Fruit fly (Drosophila melanogaster): Measurements from ENCODE around the gene PAN3.

- TF ChIP-seq psq (GFP tag; optimal IDR thresholded peaks at IDR 0.05) (no peak), CrebA (GFP tag; optimal IDR thresholded peaks at IDR 0.05; ENCODE audit: borderline replicate concordance) (no peak), Dfd (GFP tag; optimal IDR thresholded peaks at IDR 0.05) (no peak), OdsH (GFP tag; optimal IDR thresholded peaks at IDR 0.05) (no peak), Hnf4 (GFP tag; optimal IDR thresholded peaks at IDR 0.05) (no peak), lola (GFP tag; optimal IDR thresholded peaks at IDR 0.05) (no peak), sage (GFP tag; optimal IDR thresholded peaks at IDR 0.05) (no peak), usp (GFP tag; optimal IDR thresholded peaks at IDR 0.05) (no peak), h (GFP tag; optimal IDR thresholded peaks at IDR 0.05) (no peak), Jra (GFP tag; optimal IDR thresholded peaks at IDR 0.05) (no peak), Hr78 (GFP tag; optimal IDR thresholded peaks at IDR 0.05) (no peak)
Observed at dm6 chr3L:3098778-3099429, 28.0 kb downstream of the PAN3 start.
